Fruit fly (Drosophila melanogaster): ENCODE data around the gene CG14615.

CG14615 gene

DNA sequence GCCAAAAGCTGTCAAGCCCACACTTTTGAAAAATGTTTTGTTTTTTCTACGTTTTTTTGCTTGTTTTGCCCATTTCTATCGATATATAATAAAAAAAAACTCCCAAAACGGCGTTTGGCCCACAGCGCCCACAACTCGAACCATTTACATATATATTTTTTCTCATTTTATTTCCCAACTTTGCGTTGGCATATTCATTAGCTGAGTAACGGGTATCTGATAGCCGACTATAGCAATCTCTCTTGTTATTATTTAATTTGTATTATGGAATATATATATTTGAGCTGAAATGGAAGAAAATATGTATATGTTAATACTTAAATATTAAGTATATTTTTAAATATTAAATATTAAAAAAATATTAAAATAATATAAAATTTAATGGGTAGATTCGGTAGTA is 37.2 kb upstream of the CG14615 start:
- no peak for TF ChIP-seq Clk (GFP tag; optimal IDR thresholded peaks at IDR 0.05)
- TF ChIP-seq CG12768 (GFP tag; optimal IDR thresholded peaks at IDR 0.05), result no peak
- no peak for TF ChIP-seq CG7045 (GFP tag; optimal IDR thresholded peaks at IDR 0.05)
- no peak for TF ChIP-seq CG33017 (tag; optimal IDR thresholded peaks at IDR 0.05)
- TF ChIP-seq kay (GFP tag; ENCODE audit: borderline replicate concordance), result peak; percentile 58

DNA sequence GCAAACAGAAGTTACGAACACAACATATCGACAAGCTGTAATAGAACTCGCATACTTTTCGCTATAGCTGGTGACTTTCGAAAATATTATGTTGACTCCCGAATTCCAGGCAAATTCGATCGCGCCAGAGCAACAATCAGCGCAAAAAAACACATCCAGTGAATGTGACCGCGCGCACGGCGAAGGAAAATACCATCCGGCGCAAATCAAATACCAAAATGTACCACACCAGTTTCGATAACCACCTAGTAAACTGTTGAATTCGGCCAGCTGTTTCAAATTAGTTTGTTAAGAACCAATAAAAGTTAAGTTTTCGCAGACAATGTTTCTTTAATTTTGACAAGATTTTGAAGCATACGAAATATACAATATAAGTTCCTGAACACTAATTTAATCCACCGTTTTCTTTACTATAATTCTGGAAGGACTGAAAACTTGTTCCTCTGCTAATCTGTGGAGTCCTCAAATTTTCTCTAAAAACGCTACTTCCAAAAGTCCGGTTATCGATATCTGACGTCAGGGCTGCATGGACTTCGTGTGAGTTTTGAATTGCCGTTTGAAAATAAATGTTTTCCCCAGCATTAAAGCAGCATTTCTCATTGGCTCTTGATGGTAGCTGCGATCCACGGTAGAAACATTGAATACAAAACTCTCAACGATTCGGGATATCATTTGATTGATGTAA is 32.7 kb upstream of the CG14615 start, which contains the start of the genes Cp110 and CG12576:
Gene Cp110, plus strand, starts transcription at position 223 of the 685 bp plus-strand sequence.
Gene CG12576, minus strand, starts transcription at position 498 of the 685 bp plus-strand sequence.
- peak; percentile 10 for TF ChIP-seq Crg-1 (GFP tag; optimal IDR thresholded peaks at IDR 0.05)
- no peak for TF ChIP-seq cic (GFP tag; optimal IDR thresholded peaks at IDR 0.05)
- TF ChIP-seq CG5204 (GFP tag; optimal IDR thresholded peaks at IDR 0.05), result no peak
- TF ChIP-seq pad (GFP tag; optimal IDR thresholded peaks at IDR 0.05), result no peak
- TF ChIP-seq CG33017 (tag; optimal IDR thresholded peaks at IDR 0.05), result no peak

DNA sequence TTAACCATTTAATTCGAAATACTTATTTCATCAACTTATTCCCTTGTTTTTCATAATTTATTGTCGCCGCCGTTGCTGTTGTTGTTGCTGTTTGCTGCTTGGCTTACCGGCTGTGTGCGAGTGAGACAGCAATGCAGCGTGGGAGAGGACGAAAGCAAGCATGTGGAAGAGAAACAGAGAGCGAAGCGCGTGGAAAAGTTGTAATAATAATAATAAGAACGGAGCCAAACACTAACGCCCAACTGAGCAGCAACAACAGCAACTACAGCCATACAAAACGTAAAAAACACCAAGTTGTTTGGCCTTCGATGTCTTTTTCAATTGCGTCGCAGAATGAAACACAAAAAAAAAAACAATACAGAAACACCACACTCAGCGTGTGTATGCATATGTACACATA is 31.8 kb upstream of the CG14615 start:
- TF ChIP-seq CG14711 (tag; optimal IDR thresholded peaks at IDR 0.05), result no peak
- TF ChIP-seq toe (GFP tag; optimal IDR thresholded peaks at IDR 0.05), result no peak
- no peak for TF ChIP-seq CG1620 (GFP tag; optimal IDR thresholded peaks at IDR 0.05)
- TF ChIP-seq ovo (GFP tag; optimal IDR thresholded peaks at IDR 0.05), result no peak
- no peak for TF ChIP-seq CG7101 (tag; optimal IDR thresholded peaks at IDR 0.05)
- TF ChIP-seq cnc (optimal IDR thresholded peaks at IDR 0.05), result no peak
- TF ChIP-seq pad (GFP tag; optimal IDR thresholded peaks at IDR 0.05), result no peak
- peak; percentile 1 for TF ChIP-seq cic (GFP tag; optimal IDR thresholded peaks at IDR 0.05)
- TF ChIP-seq CG5204 (GFP tag; optimal IDR thresholded peaks at IDR 0.05), result no peak
- TF ChIP-seq CG33017 (tag; optimal IDR thresholded peaks at IDR 0.05), result no peak
- TF ChIP-seq CG11617 (GFP tag; optimal IDR thresholded peaks at IDR 0.05), result peak; percentile 28
- TF ChIP-seq CG7045 (GFP tag; optimal IDR thresholded peaks at IDR 0.05), result no peak
- TF ChIP-seq Mnt (GFP tag; optimal IDR thresholded peaks at IDR 0.05), result peak; percentile 89
- TF ChIP-seq Clk (GFP tag; optimal IDR thresholded peaks at IDR 0.05), result no peak
- TF ChIP-seq kay (GFP tag; ENCODE audit: borderline replicate concordance), result no peak
- no peak for TF ChIP-seq Crg-1 (GFP tag; optimal IDR thresholded peaks at IDR 0.05)
- TF ChIP-seq CG12768 (GFP tag; optimal IDR thresholded peaks at IDR 0.05), result no peak
- TF ChIP-seq bab1 (GFP tag; optimal IDR thresholded peaks at IDR 0.05), result no peak
- no peak for TF ChIP-seq Hr96 (GFP tag; optimal IDR thresholded peaks at IDR 0.05)
- peak; percentile 33 for TF ChIP-seq tj (GFP tag; optimal IDR thresholded peaks at IDR 0.05)

DNA sequence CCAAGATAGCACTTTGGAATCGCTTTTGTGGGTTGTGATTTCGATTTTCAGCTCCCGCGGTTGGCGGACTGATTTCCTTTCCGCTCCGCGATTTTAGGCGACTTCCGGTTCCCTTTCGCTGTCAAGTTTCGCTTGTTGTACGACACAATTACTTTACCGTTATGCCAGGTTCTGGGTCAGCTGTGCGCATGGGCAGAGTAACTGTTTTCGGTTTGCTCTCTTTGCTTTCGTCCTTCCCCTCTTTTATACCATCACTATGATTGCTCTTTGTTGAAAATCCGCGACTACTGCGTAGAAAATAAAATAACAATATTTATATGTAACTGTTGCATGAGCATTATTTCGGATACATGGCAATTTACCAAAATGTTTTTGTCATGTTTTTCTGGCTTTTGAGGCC is 31.3 kb upstream of the CG14615 start:
- peak; percentile 79 for TF ChIP-seq ovo (GFP tag; optimal IDR thresholded peaks at IDR 0.05)
- TF ChIP-seq CG5204 (GFP tag; optimal IDR thresholded peaks at IDR 0.05), result no peak
- TF ChIP-seq pad (GFP tag; optimal IDR thresholded peaks at IDR 0.05), result peak; percentile 89

DNA sequence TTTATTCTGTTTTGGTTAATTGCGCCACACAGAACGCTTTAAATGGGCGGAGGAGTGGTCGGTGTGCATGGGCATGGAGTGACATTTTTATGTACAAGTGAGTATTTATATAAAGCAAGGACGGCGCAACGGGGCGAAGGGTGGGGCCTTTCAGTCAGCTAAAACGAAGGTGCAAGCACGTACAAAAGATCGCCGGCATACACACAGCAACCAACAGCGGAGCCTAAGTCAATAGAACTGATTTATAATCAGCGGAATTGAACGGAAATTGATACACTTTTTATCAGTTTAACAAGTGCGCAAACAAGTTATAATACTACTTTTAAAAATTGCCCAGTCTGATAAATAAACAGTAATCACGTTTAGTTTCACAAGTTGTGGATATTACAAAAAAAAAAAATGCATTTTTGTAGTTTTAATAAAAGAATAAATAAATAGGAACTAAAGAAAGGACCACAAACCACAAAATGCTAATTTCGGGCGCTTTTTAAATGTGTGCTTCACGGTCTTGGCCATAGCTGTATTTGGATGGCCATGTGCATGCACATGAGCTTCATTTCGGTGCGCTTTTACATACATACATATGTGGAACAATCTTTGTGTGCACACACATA is 30.0 kb upstream of the CG14615 start:
- TF ChIP-seq CG11617 (GFP tag; optimal IDR thresholded peaks at IDR 0.05) (peak; percentile 62), CG1620 (GFP tag; optimal IDR thresholded peaks at IDR 0.05) (no peak), cic (GFP tag; optimal IDR thresholded peaks at IDR 0.05) (no peak), kay (GFP tag; ENCODE audit: borderline replicate concordance) (no peak), Clk (GFP tag; optimal IDR thresholded peaks at IDR 0.05) (no peak), CG7101 (tag; optimal IDR thresholded peaks at IDR 0.05) (peak; percentile 47), CG33017 (tag; optimal IDR thresholded peaks at IDR 0.05) (no peak), toe (GFP tag; optimal IDR thresholded peaks at IDR 0.05) (no peak), Hr96 (GFP tag; optimal IDR thresholded peaks at IDR 0.05) (no peak), tj (GFP tag; optimal IDR thresholded peaks at IDR 0.05) (peak; percentile 62), ovo (GFP tag; optimal IDR thresholded peaks at IDR 0.05) (peak; percentile 5), cnc (optimal IDR thresholded peaks at IDR 0.05) (no peak), pad (GFP tag; optimal IDR thresholded peaks at IDR 0.05) (peak; percentile 26), Mnt (GFP tag; optimal IDR thresholded peaks at IDR 0.05) (peak; percentile 10), CG7045 (GFP tag; optimal IDR thresholded peaks at IDR 0.05) (no peak), CG12768 (GFP tag; optimal IDR thresholded peaks at IDR 0.05) (no peak), bab1 (GFP tag; optimal IDR thresholded peaks at IDR 0.05) (peak; percentile 83), CG5204 (GFP tag; optimal IDR thresholded peaks at IDR 0.05) (no peak), Crg-1 (GFP tag; optimal IDR thresholded peaks at IDR 0.05) (no peak), CG14711 (tag; optimal IDR thresholded peaks at IDR 0.05) (peak; percentile 5)

DNA sequence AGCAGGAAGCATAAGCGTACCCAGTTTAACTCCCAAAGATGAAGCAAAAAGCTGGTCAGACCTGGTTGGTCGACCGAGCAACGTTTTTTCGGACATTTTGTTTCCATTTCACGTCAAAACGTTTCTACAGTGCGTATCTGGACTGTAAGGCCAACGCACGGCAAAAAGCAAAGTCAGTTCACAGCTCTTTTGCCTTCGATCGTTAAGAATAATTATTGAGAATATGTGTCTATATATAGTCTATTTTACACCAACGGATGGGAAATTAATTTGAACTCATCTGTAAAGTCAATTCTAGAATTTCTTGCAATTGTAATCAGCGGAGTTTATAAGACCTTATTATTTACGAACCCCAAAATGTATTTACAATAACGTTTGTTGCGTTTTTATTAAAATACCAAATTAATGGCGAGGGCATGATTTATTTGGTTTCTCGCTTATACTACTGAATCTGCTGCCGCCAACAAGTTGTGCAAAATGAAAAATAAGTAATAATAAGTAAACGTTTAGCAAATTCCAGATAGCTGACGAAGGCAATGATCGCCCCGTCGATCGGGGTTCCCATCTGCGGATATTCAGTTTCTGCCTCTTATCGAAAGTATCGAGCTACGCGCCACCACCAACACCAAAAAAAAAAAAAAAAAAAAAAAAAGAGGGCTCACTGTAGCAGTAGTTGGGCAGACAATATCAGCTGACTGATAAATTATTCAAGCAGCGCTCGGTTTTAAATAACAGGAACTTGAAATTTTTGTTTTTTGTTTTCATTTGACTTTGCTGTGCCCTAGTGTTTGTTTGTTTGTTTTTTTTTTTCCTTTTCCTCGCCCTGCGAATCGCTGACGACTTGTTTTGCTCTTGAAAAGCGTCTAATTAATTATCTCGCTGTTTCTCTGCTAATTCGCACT is 28.6 kb upstream of the CG14615 start:
- peak; percentile 1 for TF ChIP-seq ovo (GFP tag; optimal IDR thresholded peaks at IDR 0.05)
- TF ChIP-seq bab1 (GFP tag; optimal IDR thresholded peaks at IDR 0.05), result peak; percentile 25
- TF ChIP-seq tj (GFP tag; optimal IDR thresholded peaks at IDR 0.05), result peak; percentile 88
- no peak for TF ChIP-seq kay (GFP tag; ENCODE audit: borderline replicate concordance)

Data from whole organism, adult.